Fruit fly (Drosophila melanogaster): ENCODE measurements around the gene Cka.

Cka gene

DNA sequence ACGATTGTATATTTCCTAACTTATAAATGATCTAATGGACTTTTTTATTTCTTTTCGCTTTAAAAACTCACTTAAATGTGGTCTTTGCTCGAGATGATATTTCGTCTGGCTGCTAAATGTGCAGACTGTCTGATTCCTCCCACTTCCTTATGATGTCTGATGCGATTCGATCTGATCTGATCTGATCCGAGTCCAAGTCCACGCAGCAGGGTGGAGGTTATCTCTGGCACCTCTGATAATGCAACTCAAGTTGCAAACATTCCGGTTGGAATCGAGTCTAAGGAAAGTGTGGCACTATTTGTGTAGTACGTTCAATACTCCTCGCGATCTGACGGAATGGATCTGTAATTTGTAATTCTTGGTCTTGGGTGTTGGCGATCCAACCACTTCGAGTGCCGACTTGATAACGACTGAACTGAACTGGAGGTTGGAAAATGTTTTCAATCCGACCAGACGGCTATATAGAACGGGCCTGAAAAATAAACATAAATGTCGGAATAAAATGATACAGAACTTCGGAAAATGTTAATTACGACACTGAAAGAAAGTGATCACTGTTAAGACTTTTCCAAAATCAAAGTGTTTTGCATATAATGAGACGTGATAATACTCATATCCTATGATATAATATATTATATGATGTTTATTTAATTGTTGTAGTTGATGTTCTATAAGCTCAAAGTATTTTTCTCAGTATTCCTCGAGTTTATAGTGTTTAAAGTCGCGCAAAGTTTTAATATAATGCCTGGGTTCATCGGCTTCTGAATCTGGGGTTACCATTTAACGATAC is 33.0 kb upstream of the Cka start (continued):
- TF ChIP-seq CG11294 (GFP tag; IDR thresholded peaks at IDR 0.05) (no peak), CG6163 (GFP tag; IDR thresholded peaks at IDR 0.05) (peak; percentile 39; the same call in 1 of the 3 replicates), Met (GFP tag; optimal IDR thresholded peaks at IDR 0.05) (no peak), OdsH (GFP tag; optimal IDR thresholded peaks at IDR 0.05) (peak; percentile 35), Eip78C (GFP tag) (peak; percentile 78), CG1621 (tag; optimal IDR thresholded peaks at IDR 0.05) (peak; percentile 9), Eip93F (GFP tag; optimal IDR thresholded peaks at IDR 0.05) (no peak), Hr39 (GFP tag; optimal IDR thresholded peaks at IDR 0.05) (no peak), pdm3 (GFP tag; optimal IDR thresholded peaks at IDR 0.05) (no peak), Blimp-1 (GFP tag; optimal IDR thresholded peaks at IDR 0.05) (no peak), CG3919 (GFP tag; optimal IDR thresholded peaks at IDR 0.05) (peak; percentile 13), achi (GFP tag; optimal IDR thresholded peaks at IDR 0.05) (no peak), Sox15 (GFP tag; optimal IDR thresholded peaks at IDR 0.05) (no peak), salr (GFP tag; optimal IDR thresholded peaks at IDR 0.05) (no peak), ss (GFP tag; optimal IDR thresholded peaks at IDR 0.05) (peak in 1 of 2 experiments; percentile 50), CG16779 (tag; optimal IDR thresholded peaks at IDR 0.05) (no peak), topi (GFP tag; optimal IDR thresholded peaks at IDR 0.05) (no peak), CG32006 (GFP tag; optimal IDR thresholded peaks at IDR 0.05) (peak; percentile 49), CG8119 (GFP tag; IDR thresholded peaks at IDR 0.05) (no peak), CG6808 (GFP tag; optimal IDR thresholded peaks at IDR 0.05) (peak; percentile 26), Ets21C (GFP tag; optimal IDR thresholded peaks at IDR 0.05) (no peak), CG10631 (GFP tag; optimal IDR thresholded peaks at IDR 0.05) (no peak), CG7368 (GFP tag; optimal IDR thresholded peaks at IDR 0.05) (peak; percentile 4), dsx (GFP tag; optimal IDR thresholded peaks at IDR 0.05; ENCODE audit: poor library complexity, severe bottlenecking) (peak; percentile 62), acj6 (GFP tag; optimal IDR thresholded peaks at IDR 0.05) (peak; percentile 34), eg (GFP tag; IDR thresholded peaks at IDR 0.05) (peak; percentile 67), CG11762 (GFP tag; optimal IDR thresholded peaks at IDR 0.05; ENCODE audit: insufficient read depth) (peak; percentile 23), CG11902 (GFP tag; optimal IDR thresholded peaks at IDR 0.05) (no peak), fd85E (GFP tag; optimal IDR thresholded peaks at IDR 0.05) (no peak), Ets96B (tag; optimal IDR thresholded peaks at IDR 0.05) (peak; percentile 68), Eip75B (GFP tag; optimal IDR thresholded peaks at IDR 0.05) (no peak)

DNA sequence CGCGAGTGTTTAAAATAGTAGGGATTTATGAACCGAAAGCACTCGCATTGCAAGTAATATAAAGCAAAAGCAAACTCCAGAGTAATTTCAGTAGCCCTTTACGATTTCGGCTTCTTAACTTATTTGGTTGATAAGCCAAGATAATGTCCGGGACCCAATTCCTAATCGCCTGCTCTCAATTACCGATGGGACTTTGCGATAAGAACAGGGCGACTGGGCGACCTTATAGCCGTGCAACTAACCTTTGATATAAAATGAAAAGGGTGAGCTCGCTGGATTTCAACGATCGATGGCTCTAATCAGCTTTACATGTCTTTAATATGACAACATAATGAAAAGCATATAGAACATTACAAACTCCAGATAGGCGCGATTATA is 32.5 kb upstream of the Cka start, which contains the start of gene CG7227:
Gene CG7227 (minus strand): TSS at position 72 of the 378 bp plus-strand sequence.
- TF ChIP-seq Hr4 (GFP tag; optimal IDR thresholded peaks at IDR 0.05) (no peak), dsx (GFP tag; optimal IDR thresholded peaks at IDR 0.05; ENCODE audit: poor library complexity, severe bottlenecking) (no peak), CG4318 (GFP tag; optimal IDR thresholded peaks at IDR 0.05) (no peak), ss (GFP tag; optimal IDR thresholded peaks at IDR 0.05) (no peak), Smox (GFP tag; optimal IDR thresholded peaks at IDR 0.05) (no peak), Sox15 (GFP tag; optimal IDR thresholded peaks at IDR 0.05) (no peak), fd85E (GFP tag; optimal IDR thresholded peaks at IDR 0.05) (no peak)

DNA sequence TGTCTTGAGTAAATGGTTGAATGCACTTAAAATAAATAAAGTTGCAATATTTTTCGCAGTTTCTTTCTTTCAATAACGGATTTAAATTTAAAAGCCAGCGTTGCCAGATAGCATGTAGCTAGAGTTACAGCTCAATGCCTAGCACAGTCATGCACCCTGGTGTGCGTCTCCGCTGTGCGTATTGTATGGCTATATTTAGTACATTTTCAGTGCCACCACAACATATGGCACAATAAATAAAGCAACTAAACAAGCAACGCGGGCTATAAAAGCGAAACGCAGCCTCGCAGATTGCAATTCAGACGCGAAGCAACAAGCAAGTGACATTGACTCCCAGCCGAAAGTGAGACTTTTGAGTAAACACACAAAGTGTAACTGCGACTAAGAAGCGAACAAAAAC is 31.9 kb upstream of the Cka start, which contains the start of gene Sirup:
Gene Sirup (plus strand): TSS at position 215 of the 400 bp plus-strand sequence.
- TF ChIP-seq CG6854 (GFP tag; optimal IDR thresholded peaks at IDR 0.05) (peak; percentile 68), dsx (GFP tag; optimal IDR thresholded peaks at IDR 0.05; ENCODE audit: poor library complexity, severe bottlenecking) (peak; percentile 53), CG10669 (GFP tag; optimal IDR thresholded peaks at IDR 0.05) (no peak), CG34406 (GFP tag; optimal IDR thresholded peaks at IDR 0.05) (peak; percentile 2), dac (GFP tag; optimal IDR thresholded peaks at IDR 0.05) (no peak), CG6808 (GFP tag; optimal IDR thresholded peaks at IDR 0.05) (peak; percentile 45), CG1621 (tag; optimal IDR thresholded peaks at IDR 0.05) (peak; percentile 2), svp (GFP tag) (peak; percentile 69), salr (GFP tag; optimal IDR thresholded peaks at IDR 0.05) (peak in 1 of 2 experiments; percentile 10), esn (GFP tag; optimal IDR thresholded peaks at IDR 0.05) (peak; percentile 49), Eip78C (GFP tag) (peak; percentile 72), net (GFP tag; optimal IDR thresholded peaks at IDR 0.05) (peak; percentile 59), vri (GFP tag; optimal IDR thresholded peaks at IDR 0.05) (peak; percentile 93), CG4318 (GFP tag; optimal IDR thresholded peaks at IDR 0.05) (no peak), Hr39 (GFP tag; optimal IDR thresholded peaks at IDR 0.05) (no peak), spab (GFP tag; optimal IDR thresholded peaks at IDR 0.05) (no peak), Lpt (GFP tag; optimal IDR thresholded peaks at IDR 0.05) (peak; percentile 34), CG15336 (GFP tag; IDR thresholded peaks at IDR 0.05) (peak; percentile 40; the same call in 1 of the 2 replicates), lz (GFP tag; optimal IDR thresholded peaks at IDR 0.05) (no peak), Ets21C (GFP tag; optimal IDR thresholded peaks at IDR 0.05) (no peak), Eip75B (GFP tag; optimal IDR thresholded peaks at IDR 0.05) (peak; percentile 29), CG3032 (tag; optimal IDR thresholded peaks at IDR 0.05) (no peak)

Data from whole organism, prepupa.